Fruit fly (Drosophila melanogaster) whole organism, embryonic: Measurements from ENCODE around the gene Orc2.
A peak's percentile ranks its signal among the peaks of the same experiment; 100 is the strongest.

ENCODE experiments used
- Atf3 ChIP-seq: fragments of 200-800 bp; sonication (Bioruptor generic); optimal IDR thresholded peaks from 3 replicates; lab custom pipeline; 2016; ENCODE audit warnings: missing biosample characterization, missing genetic modification characterization
- Awh ChIP-seq: fragments of 200-800 bp; sonication (Bioruptor generic); IDR thresholded peaks from 2 replicates; pipeline ENCODE4, ENCODE4 v1.3.6; 2022; ENCODE audit warnings: missing biosample characterization, missing genetic modification characterization
- CG10209 ChIP-seq: fragments of 200-800 bp; sonication (Bioruptor generic); optimal IDR thresholded peaks from 3 replicates; lab custom pipeline; 2017; ENCODE audit warnings: missing biosample characterization, mild to moderate bottlenecking, missing genetic modification characterization, missing genetic modification reagents
- CG1024 ChIP-seq: fragments of 200-800 bp; sonication (Bioruptor generic); IDR thresholded peaks from 2 replicates; pipeline ENCODE4 v1.3.6; 2022; ENCODE audit warnings: missing biosample characterization, missing genetic modification characterization
- CG10366 ChIP-seq: fragments of 200-800 bp; sonication (Bioruptor generic); IDR thresholded peaks from 2 replicates; pipeline ENCODE4 v1.3.6; 2022; ENCODE audit warnings: missing biosample characterization, missing genetic modification characterization
- CG12219 ChIP-seq: fragments of 200-800 bp; sonication (Bioruptor generic); optimal IDR thresholded peaks from 3 replicates; lab custom pipeline; 2018; ENCODE audit warnings: missing biosample characterization, mild to moderate bottlenecking, missing genetic modification characterization
- CG13775 ChIP-seq: fragments of 200-800 bp; sonication (Bioruptor generic); optimal IDR thresholded peaks from 3 replicates; lab custom pipeline; 2017; ENCODE audit warnings: missing biosample characterization, mild to moderate bottlenecking, missing genetic modification characterization
- CG13894 ChIP-seq: fragments of 200-800 bp; sonication (Bioruptor generic); optimal IDR thresholded peaks from 3 replicates; lab custom pipeline; 2018; ENCODE audit warnings: missing biosample characterization, mild to moderate bottlenecking, missing genetic modification characterization, moderate library complexity
- CG14710 ChIP-seq: fragments of 200-800 bp; sonication (Bioruptor generic); optimal IDR thresholded peaks from 3 replicates; lab custom pipeline; 2019; ENCODE audit warnings: missing biosample characterization, mild to moderate bottlenecking, missing genetic modification characterization, moderate library complexity
- CG14860 ChIP-seq: fragments of 200-800 bp; sonication (Bioruptor generic); IDR thresholded peaks from 3 replicates; pipeline ENCODE4 v1.3.6; 2022; ENCODE audit warnings: missing biosample characterization, missing genetic modification characterization; ENCODE audit not compliant: partially characterized antibody
- CG17186 ChIP-seq: fragments of 200-800 bp; sonication (Bioruptor generic); optimal IDR thresholded peaks from 3 replicates; lab custom pipeline; 2017; ENCODE audit warnings: missing biosample characterization, missing genetic modification reagents, missing genetic modification characterization
- CG2116 ChIP-seq: fragments of 200-800 bp; sonication (Bioruptor generic); optimal IDR thresholded peaks from 3 replicates; lab custom pipeline; 2018; ENCODE audit warnings: missing biosample characterization, mild to moderate bottlenecking, missing genetic modification characterization
- CG2120 ChIP-seq: fragments of 200-800 bp; sonication (Bioruptor generic); optimal IDR thresholded peaks from 3 replicates; lab custom pipeline; 2016; ENCODE audit warnings: missing biosample characterization, missing genetic modification characterization
- CG30403 ChIP-seq: fragments of 200-800 bp; sonication (Bioruptor generic); optimal IDR thresholded peaks from 3 replicates; lab custom pipeline; 2016; ENCODE audit warnings: missing biosample characterization, missing genetic modification characterization
- CG42726 ChIP-seq: fragments of 200-800 bp; sonication (Bioruptor generic); IDR thresholded peaks from 2 replicates; pipeline ENCODE4 v1.3.6; 2022; ENCODE audit warnings: missing biosample characterization, missing genetic modification characterization; ENCODE audit not compliant: partially characterized antibody
- CG4707 ChIP-seq: fragments of 200-800 bp; sonication (Bioruptor generic); optimal IDR thresholded peaks from 2 replicates; lab custom pipeline; 2018; ENCODE audit warnings: missing biosample characterization, mild to moderate bottlenecking, missing genetic modification characterization, moderate library complexity
- CG6683 ChIP-seq: fragments of 200-800 bp; sonication (Bioruptor generic); optimal IDR thresholded peaks from 2 replicates; lab custom pipeline; 2017; ENCODE audit warnings: missing biosample characterization, mild to moderate bottlenecking, missing genetic modification characterization, missing genetic modification reagents
- CG7556 ChIP-seq: fragments of 200-800 bp; sonication (Bioruptor generic); optimal IDR thresholded peaks from 2 replicates; lab custom pipeline; 2017; ENCODE audit warnings: missing biosample characterization, mild to moderate bottlenecking, missing genetic modification characterization
- CG9609 ChIP-seq: fragments of 200-800 bp; sonication (Bioruptor generic); optimal IDR thresholded peaks from 3 replicates; lab custom pipeline; 2016; ENCODE audit warnings: missing biosample characterization, missing genetic modification characterization
- CHES-1-like ChIP-seq: fragments of 200-800 bp; sonication (Bioruptor generic); optimal IDR thresholded peaks from 2 replicates; lab custom pipeline; 2016; ENCODE audit warnings: missing biosample characterization, missing genetic modification characterization
- CTCF ChIP-seq: fragments of 200-800 bp; sonication (Bioruptor generic); optimal IDR thresholded peaks from 2 replicates; lab custom pipeline; 2017; ENCODE audit warnings: missing biosample characterization, mild to moderate bottlenecking, missing genetic modification characterization, moderate library complexity
- CoRest ChIP-seq: fragments of 200-800 bp; sonication (Bioruptor generic); optimal IDR thresholded peaks from 3 replicates; lab custom pipeline; 2018; ENCODE audit warnings: missing biosample characterization, mild to moderate bottlenecking, missing genetic modification characterization, moderate library complexity
- Eip74EF ChIP-seq, 2 experiments: fragments of 200-800 bp in 1 of 2; fragments of >200 bp in 1 of 2; sonication (Bioruptor generic) in 1 of 2; optimal IDR thresholded peaks; 2 replicates each; lab custom pipeline; 2017 to 2019; ENCODE audit warnings: missing biosample characterization in 2 of 2, missing genetic modification characterization in 2 of 2, mild to moderate bottlenecking in 1 of 2, moderate library complexity in 1 of 2
- Gsc ChIP-seq: fragments of 200-800 bp; sonication (Bioruptor generic); IDR thresholded peaks from 2 replicates; pipeline ENCODE4 v1.3.6; 2022; ENCODE audit warnings: missing biosample characterization, missing genetic modification characterization
- Hr3 ChIP-seq: fragments of 200-800 bp; sonication (Bioruptor generic); optimal IDR thresholded peaks from 3 replicates; lab custom pipeline; 2016; ENCODE audit warnings: missing biosample characterization, missing genetic modification characterization
- Hr51 ChIP-seq, 2 experiments: fragments of 200-800 bp; sonication (Bioruptor generic); optimal IDR thresholded peaks; 2 replicates in 1 of 2; 3 replicates in 1 of 2; lab custom pipeline; 2016 to 2018; ENCODE audit warnings: missing biosample characterization in 2 of 2, missing genetic modification characterization in 2 of 2, mild to moderate bottlenecking in 1 of 2, moderate library complexity in 1 of 2
- Lhr ChIP-seq: fragments of 200-800 bp; sonication (Bioruptor generic); optimal IDR thresholded peaks from 3 replicates; lab custom pipeline; 2017; ENCODE audit warnings: mild to moderate bottlenecking, missing biosample characterization, missing genetic modification reagents, missing genetic modification characterization
- Max ChIP-seq: fragments of 200-800 bp; sonication (Bioruptor generic); optimal IDR thresholded peaks from 2 replicates; lab custom pipeline; 2016; ENCODE audit warnings: missing biosample characterization, mild to moderate bottlenecking, missing genetic modification characterization
- Nf-YA ChIP-seq: fragments of 200-800 bp; sonication (Bioruptor generic); IDR thresholded peaks from 2 replicates; pipeline ENCODE4 v1.3.6; 2022; ENCODE audit warnings: missing biosample characterization, missing genetic modification characterization
- Side ChIP-seq: fragments of 200-800 bp; sonication (Bioruptor generic); optimal IDR thresholded peaks from 2 replicates; lab custom pipeline; 2016; ENCODE audit warnings: missing biosample characterization, missing genetic modification characterization
- btn ChIP-seq: fragments of 200-800 bp; sonication (Bioruptor generic); optimal IDR thresholded peaks from 2 replicates; lab custom pipeline; 2016; ENCODE audit warnings: missing biosample characterization, missing genetic modification characterization
- chif ChIP-seq, 2 experiments: fragments of 200-800 bp; sonication (Bioruptor generic); optimal IDR thresholded peaks; 3 replicates each; lab custom pipeline; 2016; ENCODE audit warnings: missing biosample characterization in 2 of 2, missing genetic modification characterization in 2 of 2
- chinmo ChIP-seq: fragments of 200-800 bp; sonication (Bioruptor generic); IDR thresholded peaks from 4 replicates; pipeline ENCODE4 v1.3.6; 2022; ENCODE audit warnings: missing biosample characterization, missing genetic modification characterization; ENCODE audit not compliant: partially characterized antibody
- ci ChIP-seq: fragments of 200-800 bp; sonication (Bioruptor generic); IDR thresholded peaks from 3 replicates; pipeline ENCODE4 v1.3.6; 2022; ENCODE audit warnings: missing biosample characterization, missing genetic modification characterization
- croc ChIP-seq: fragments of 200-800 bp; sonication (Bioruptor generic); conservative IDR thresholded peaks from 3 replicates; pipeline ENCODE4 v1.3.6; 2022; ENCODE audit warnings: missing biosample characterization, missing genetic modification characterization
- dan ChIP-seq: fragments of 200-800 bp; sonication (Bioruptor generic); IDR thresholded peaks from 2 replicates; pipeline ENCODE4 v1.3.6; 2022; ENCODE audit warnings: missing biosample characterization, missing genetic modification characterization
- dpn ChIP-seq, 2 experiments: fragments of 200-800 bp; sonication (Bioruptor generic); optimal IDR thresholded peaks; 3 replicates each; lab custom pipeline; 2016; ENCODE audit warnings: missing biosample characterization in 2 of 2, missing genetic modification characterization in 2 of 2
- emc ChIP-seq: fragments of 200-800 bp; sonication (Bioruptor generic); optimal IDR thresholded peaks from 2 replicates; lab custom pipeline; 2016; ENCODE audit warnings: missing biosample characterization, missing genetic modification characterization
- fd3F ChIP-seq: fragments of 200-800 bp; sonication (Bioruptor generic); optimal IDR thresholded peaks from 2 replicates; lab custom pipeline; 2018; ENCODE audit warnings: missing biosample characterization, mild to moderate bottlenecking, missing genetic modification characterization, moderate library complexity
- gro ChIP-seq: fragments of 200-800 bp; sonication (Bioruptor generic); optimal IDR thresholded peaks from 2 replicates; lab custom pipeline; 2016; ENCODE audit warnings: missing biosample characterization, missing genetic modification characterization
- her ChIP-seq: fragments of 200-800 bp; sonication (Bioruptor generic); optimal IDR thresholded peaks from 2 replicates; lab custom pipeline; 2016; ENCODE audit warnings: missing biosample characterization, missing genetic modification characterization
- ind ChIP-seq: fragments of 200-800 bp; sonication (Bioruptor generic); optimal IDR thresholded peaks from 3 replicates; lab custom pipeline; 2016; ENCODE audit warnings: missing biosample characterization, missing genetic modification characterization
- jigr1 ChIP-seq: fragments of 200-800 bp; sonication (Bioruptor generic); IDR thresholded peaks from 3 replicates; pipeline ENCODE4 v1.3.6; 2022; ENCODE audit warnings: missing biosample characterization, missing genetic modification characterization
- odd ChIP-seq: fragments of 200-800 bp; sonication (Bioruptor generic); optimal IDR thresholded peaks from 2 replicates; lab custom pipeline; 2017; ENCODE audit warnings: missing biosample characterization, mild to moderate bottlenecking, missing genetic modification characterization
- repo ChIP-seq: fragments of 200-800 bp; sonication (Bioruptor generic); optimal IDR thresholded peaks from 2 replicates; lab custom pipeline; 2016; ENCODE audit warnings: missing biosample characterization, missing genetic modification characterization
- ro ChIP-seq: fragments of 200-800 bp; sonication (Bioruptor generic); IDR thresholded peaks from 2 replicates; pipeline ENCODE4 v1.3.6; 2022; ENCODE audit warnings: missing biosample characterization, missing genetic modification characterization
- seq ChIP-seq: fragments of 200-800 bp; sonication (Bioruptor generic); IDR thresholded peaks from 2 replicates; pipeline ENCODE4 v1.3.6; 2022; ENCODE audit warnings: missing biosample characterization, missing genetic modification characterization
- sr ChIP-seq: fragments of 200-800 bp; sonication (Bioruptor generic); IDR thresholded peaks from 3 replicates; pipeline ENCODE4 v1.3.6; 2022; ENCODE audit warnings: missing biosample characterization, missing genetic modification characterization
- wor ChIP-seq: fragments of 200-800 bp; sonication (Bioruptor generic); IDR thresholded peaks from 2 replicates; pipeline ENCODE4 v1.3.6; 2022; ENCODE audit warnings: missing biosample characterization, missing genetic modification characterization
- zfh2 ChIP-seq: fragments of 200-800 bp; sonication (Bioruptor generic); optimal IDR thresholded peaks from 2 replicates; lab custom pipeline; 2016; ENCODE audit warnings: missing biosample characterization, missing genetic modification characterization

Gene Orc2

dm6 chr3R:13921806-13922515, 42.7 kb upstream of the Orc2 start (continued):
- TF ChIP-seq CG30403: no peak
- TF ChIP-seq CG12219 (GFP tag; lab: Kevin White, UChicago): no peak
- peak; percentile 45; the same call in 1 of the 3 replicates for TF ChIP-seq CG14860 (GFP tag; lab: Robert Waterston, UW)
- no peak for TF ChIP-seq odd (GFP tag; lab: Kevin White, UChicago)
- TF ChIP-seq jigr1 (GFP tag; lab: Robert Waterston, UW): no peak
- TF ChIP-seq CoRest: no peak
- TF ChIP-seq CG7556 (GFP tag; lab: Kevin White, UChicago): no peak
- TF ChIP-seq CG42726 (GFP tag; lab: Robert Waterston, UW): no peak
- TF ChIP-seq chinmo (GFP tag; lab: Robert Waterston, UW): no peak
- TF ChIP-seq her (GFP tag; lab: Kevin White, UChicago): no peak
- no peak for TF ChIP-seq zfh2 (GFP tag; lab: Kevin White, UChicago)
- peak; percentile 37; the same call in 1 of the 2 replicates for TF ChIP-seq Gsc
- TF ChIP-seq Awh (GFP tag; lab: Robert Waterston, UW): 0 out of 2 replicates have a peak, but pooled peaks have one; percentile 39
- peak; percentile 47 for TF ChIP-seq CG14710 (tag; lab: Kevin White, UChicago)
- no peak for TF ChIP-seq wor (GFP tag; lab: Robert Waterston, UW)
- TF ChIP-seq CTCF: no peak
- no peak for TF ChIP-seq Hr3 (GFP tag; lab: Kevin White, UChicago)
- TF ChIP-seq emc (GFP tag; lab: Kevin White, UChicago): no peak
- TF ChIP-seq fd3F (GFP tag; lab: Kevin White, UChicago): no peak
- TF ChIP-seq croc (GFP tag; lab: Robert Waterston, UW): peak; percentile 36; the same call in 1 of the 3 replicates
- TF ChIP-seq ind (GFP tag; lab: Kevin White, UChicago): no peak
- no peak for TF ChIP-seq CG9609
- TF ChIP-seq dpn (GFP tag; optimal IDR thresholded peaks at IDR 0.05; lab: Kevin White, UChicago): no peak
- no peak for TF ChIP-seq Lhr (GFP tag; lab: Kevin White, UChicago)
- no peak for TF ChIP-seq btn (GFP tag; lab: Kevin White, UChicago)
- no peak for TF ChIP-seq Max (GFP tag; lab: Kevin White, UChicago)
- no peak for TF ChIP-seq CG2120
- no peak for TF ChIP-seq sr (GFP tag; lab: Robert Waterston, UW)
- TF ChIP-seq Eip74EF (GFP tag; optimal IDR thresholded peaks at IDR 0.05; lab: Kevin White, UChicago): no peak
- TF ChIP-seq gro (GFP tag; lab: Kevin White, UChicago): no peak
- no peak for TF ChIP-seq CG6683 (GFP tag; lab: Kevin White, UChicago)
- peak; percentile 10; the same call in 1 of the 2 replicates for TF ChIP-seq CG10366
- peak; percentile 83 for TF ChIP-seq ci (GFP tag; lab: Robert Waterston, UW)
- no peak for TF ChIP-seq CHES-1-like (GFP tag; lab: Kevin White, UChicago)
- no peak for TF ChIP-seq Atf3
- no peak for TF ChIP-seq CG2116 (GFP tag; lab: Kevin White, UChicago)
- no peak for TF ChIP-seq Side (GFP tag; lab: Kevin White, UChicago)
- no peak for TF ChIP-seq CG4707 (GFP tag; lab: Kevin White, UChicago)
- no peak for TF ChIP-seq ro (GFP tag; lab: Robert Waterston, UW)
- TF ChIP-seq Nf-YA: no peak
- TF ChIP-seq repo (GFP tag; lab: Kevin White, UChicago): no peak
- TF ChIP-seq Hr51 (GFP tag; optimal IDR thresholded peaks at IDR 0.05; lab: Kevin White, UChicago): no peak
- TF ChIP-seq seq: no peak
- no peak for TF ChIP-seq CG17186 (GFP tag; lab: Kevin White, UChicago)
- no peak for TF ChIP-seq CG13894
- TF ChIP-seq CG13775 (GFP tag; lab: Kevin White, UChicago): no peak
- TF ChIP-seq dan (GFP tag; lab: Robert Waterston, UW): no peak
- TF ChIP-seq CG1024 (GFP tag; lab: Robert Waterston, UW): no peak
- no peak for TF ChIP-seq CG10209
- TF ChIP-seq chif (GFP tag; optimal IDR thresholded peaks at IDR 0.05; lab: Kevin White, UChicago): peak; percentile 1 to 27
